Worm (Caenorhabditis elegans): Measurements from ENCODE around the gene atn-1.

ce11 chrV:12465399-12465798 is 12.8 kb upstream of the atn-1 start:
- TF ChIP-seq flt-1 (GFP tag; IDR thresholded peaks at IDR 0.05) (no peak), ama-1 (optimal IDR thresholded peaks at IDR 0.05) (no peak)

Measured in whole organism, early embryonic.